Fruit fly (Drosophila melanogaster) whole organism, pupa: Measurements from ENCODE around the gene mav.

ENCODE experiments used
- CG10348 ChIP-seq: fragments of 200-800 bp; sonication (Bioruptor generic); IDR thresholded peaks from 2 replicates; pipeline ENCODE4 v1.3.6; 2022; ENCODE audit warnings: missing biosample characterization, missing genetic modification characterization
- CG15710 ChIP-seq: fragments of 200-800 bp; sonication (Bioruptor generic); optimal IDR thresholded peaks from 2 replicates; lab custom pipeline; 2018; ENCODE audit warnings: missing biosample characterization, mild to moderate bottlenecking, missing genetic modification characterization, moderate library complexity
- CG17806 ChIP-seq: fragments of 200-800 bp; sonication (Bioruptor generic); optimal IDR thresholded peaks from 2 replicates; lab custom pipeline; 2018; ENCODE audit warnings: missing biosample characterization, mild to moderate bottlenecking, missing genetic modification characterization, moderate library complexity
- Ets98B ChIP-seq: fragments of 200-800 bp; sonication (Bioruptor generic); IDR thresholded peaks from 2 replicates; pipeline ENCODE4 v1.3.6; 2022; ENCODE audit warnings: missing biosample characterization, missing genetic modification characterization

DNA sequence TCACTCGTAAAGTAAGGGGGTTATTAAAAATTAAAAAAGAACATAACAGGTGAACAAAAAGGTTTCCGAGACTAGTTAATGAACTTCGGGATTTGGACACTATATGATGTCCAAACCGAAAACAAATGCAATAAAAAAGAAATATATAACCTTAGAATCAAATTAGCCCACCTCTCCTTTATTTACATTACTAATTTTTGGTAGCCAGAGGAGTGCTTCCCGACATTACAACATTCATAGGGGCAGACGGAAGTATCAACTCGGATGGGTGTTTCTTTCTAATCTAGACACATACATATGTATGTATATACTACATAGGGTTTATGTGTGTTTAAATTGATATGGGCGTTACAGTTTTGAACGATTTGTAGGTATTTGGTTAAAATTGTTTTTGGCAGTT, 36.3 kb upstream of the mav start:
- TF ChIP-seq CG17806 (tag; lab: Kevin White, UChicago) (no peak), Ets98B (GFP tag; lab: Robert Waterston, UW) (no peak), CG15710 (no peak), CG10348 (GFP tag; lab: Robert Waterston, UW) (no peak)
